Worm (Caenorhabditis elegans) whole organism, mixed stage, embryonic: ENCODE measurements around the gene C29F9.9.

Experiments
- blmp-1 ChIP-seq: fragments of 150-350 bp; optimal IDR thresholded peaks from 2 replicates; lab custom pipeline; 2014; ENCODE audit warnings: missing biosample characterization, missing genetic modification characterization
- ceh-43 ChIP-seq: fragments of 200-800 bp; sonication (Bioruptor generic); optimal IDR thresholded peaks from 2 replicates; lab custom pipeline; 2018; ENCODE audit warnings: mild to moderate bottlenecking, missing genetic modification characterization, moderate library complexity, missing compliant biosample characterization
- ces-1 ChIP-seq: fragments of 150-350 bp; optimal IDR thresholded peaks from 2 replicates; lab custom pipeline; 2014; ENCODE audit warnings: missing biosample characterization, missing genetic modification reagents, missing genetic modification characterization
- cnd-1 ChIP-seq: fragments of 200-800 bp; sonication (Bioruptor generic); optimal IDR thresholded peaks from 2 replicates; lab custom pipeline; 2018; ENCODE audit warnings: mild to moderate bottlenecking, missing genetic modification characterization, missing compliant biosample characterization
- drap-1 ChIP-seq: fragments of 200-800 bp; sonication (Bioruptor generic); optimal IDR thresholded peaks from 3 replicates; lab custom pipeline; 2018; ENCODE audit warnings: mild to moderate bottlenecking, missing genetic modification characterization, missing compliant biosample characterization
- elt-1 ChIP-seq: sonication (generic microtip); optimal IDR thresholded peaks from 2 replicates; lab custom pipeline; 2017; ENCODE audit warnings: missing genetic modification characterization, mild to moderate bottlenecking, missing compliant biosample characterization, antibody characterized with exemption, moderate library complexity, borderline replicate concordance; ENCODE audit not compliant: insufficient read depth
- elt-3 ChIP-seq: fragments of 150-350 bp; optimal IDR thresholded peaks from 2 replicates; lab custom pipeline; 2014; ENCODE audit warnings: missing biosample characterization, missing genetic modification characterization
- flh-1 ChIP-seq: fragments of 200-800 bp; sonication (Bioruptor generic); optimal IDR thresholded peaks from 2 replicates; lab custom pipeline; 2018; ENCODE audit warnings: mild to moderate bottlenecking, missing genetic modification characterization, moderate library complexity, missing compliant biosample characterization
- ham-2 ChIP-seq: fragments of 200-800 bp; sonication (Bioruptor generic); optimal IDR thresholded peaks from 2 replicates; lab custom pipeline; 2018; ENCODE audit warnings: mild to moderate bottlenecking, missing genetic modification characterization, missing compliant biosample characterization
- hlh-1 ChIP-seq: fragments of 150-350 bp; optimal IDR thresholded peaks from 2 replicates; lab custom pipeline; 2014; ENCODE audit warnings: missing biosample characterization, missing genetic modification reagents, missing genetic modification characterization
- lin-13 ChIP-seq: fragments of 150-350 bp; optimal IDR thresholded peaks from 2 replicates; lab custom pipeline; 2014; ENCODE audit warnings: missing biosample characterization, missing genetic modification characterization
- mls-2 ChIP-seq: sonication (generic microtip); optimal IDR thresholded peaks from 2 replicates; lab custom pipeline; 2016; ENCODE audit warnings: mild to moderate bottlenecking, missing genetic modification characterization, moderate library complexity, missing compliant biosample characterization
- nhr-12 ChIP-seq: fragments of 150-350 bp; optimal IDR thresholded peaks from 2 replicates; lab custom pipeline; 2014; ENCODE audit warnings: missing biosample characterization, missing genetic modification characterization
- nhr-2 ChIP-seq: fragments of 150-350 bp; optimal IDR thresholded peaks from 2 replicates; lab custom pipeline; 2014; ENCODE audit warnings: missing biosample characterization, missing genetic modification characterization
- nhr-237 ChIP-seq: fragments of 150-350 bp; optimal IDR thresholded peaks from 2 replicates; lab custom pipeline; 2014; ENCODE audit warnings: missing biosample characterization, missing genetic modification characterization
- nhr-28 ChIP-seq: fragments of 150-350 bp; optimal IDR thresholded peaks from 2 replicates; lab custom pipeline; 2014; ENCODE audit warnings: missing biosample characterization, missing genetic modification characterization
- nhr-76 ChIP-seq: sonication (generic microtip); optimal IDR thresholded peaks from 2 replicates; lab custom pipeline; 2017; ENCODE audit warnings: missing biosample characterization, missing genetic modification characterization
- pha-4 ChIP-seq: fragments of 150-350 bp; optimal IDR thresholded peaks from 2 replicates; lab custom pipeline; 2018; ENCODE audit warnings: missing biosample characterization, missing genetic modification reagents, missing genetic modification characterization
- snpc-4 ChIP-seq: fragments of 150-350 bp; optimal IDR thresholded peaks from 2 replicates; lab custom pipeline; 2014; ENCODE audit warnings: missing biosample characterization, missing genetic modification characterization
- sptf-1 ChIP-seq: sonication (generic microtip); optimal IDR thresholded peaks from 2 replicates; lab custom pipeline; 2017; ENCODE audit warnings: mild to moderate bottlenecking, missing genetic modification characterization, moderate library complexity, missing compliant biosample characterization
- tbx-8 ChIP-seq: fragments of 200-800 bp; sonication (Bioruptor generic); optimal IDR thresholded peaks from 2 replicates; lab custom pipeline; 2018; ENCODE audit warnings: mild to moderate bottlenecking, missing genetic modification characterization, moderate library complexity, missing compliant biosample characterization
- unc-120 ChIP-seq: sonication (generic microtip); optimal IDR thresholded peaks from 2 replicates; lab custom pipeline; 2017; ENCODE audit warnings: missing genetic modification characterization, missing compliant biosample characterization; ENCODE audit not compliant: poor library complexity, severe bottlenecking
- unc-39 ChIP-seq: fragments of 150-350 bp; optimal IDR thresholded peaks from 2 replicates; lab custom pipeline; 2014; ENCODE audit warnings: missing biosample characterization, missing genetic modification characterization
- unc-62 ChIP-seq: fragments of 150-350 bp; optimal IDR thresholded peaks from 2 replicates; lab custom pipeline; 2014; ENCODE audit warnings: missing biosample characterization, missing genetic modification reagents, missing genetic modification characterization
- zip-8 ChIP-seq: fragments of 150-350 bp; optimal IDR thresholded peaks from 2 replicates; lab custom pipeline; 2014; ENCODE audit warnings: missing biosample characterization, missing genetic modification characterization

Gene C29F9.9

ce11 chrIII:65626-65937 lies 33.1 kb downstream of the C29F9.9 start:
- TF ChIP-seq nhr-12 (tag; lab: Kevin White, UChicago) (no peak), elt-1 (tag; lab: Kevin White, UChicago) (no peak), lin-13 (tag; lab: Kevin White, UChicago) (no peak), mls-2 (tag; lab: Kevin White, UChicago) (no peak), unc-120 (tag; lab: Kevin White, UChicago) (peak; percentile 15), unc-62 (GFP tag; lab: Kevin White, UChicago) (peak; percentile 72), blmp-1 (no peak), unc-39 (tag; lab: Kevin White, UChicago) (no peak), sptf-1 (tag; lab: Kevin White, UChicago) (no peak), nhr-2 (tag; lab: Kevin White, UChicago) (no peak), hlh-1 (peak; percentile 15), zip-8 (tag; lab: Kevin White, UChicago) (no peak), nhr-76 (tag; lab: Kevin White, UChicago) (no peak), ceh-43 (GFP tag; lab: Kevin White, UChicago) (no peak), elt-3 (tag; lab: Kevin White, UChicago) (no peak)

ce11 chrIII:64747-65625 lies 33.7 kb downstream of the C29F9.9 start:
- TF ChIP-seq elt-1 (tag; lab: Kevin White, UChicago) (no peak), snpc-4 (tag; lab: Kevin White, UChicago) (no peak), pha-4 (tag; lab: Kevin White, UChicago) (no peak), ces-1 (GFP tag; lab: Kevin White, UChicago) (no peak), nhr-237 (tag; lab: Kevin White, UChicago) (no peak), nhr-28 (tag; lab: Kevin White, UChicago) (no peak), lin-13 (tag; lab: Kevin White, UChicago) (no peak), sptf-1 (tag; lab: Kevin White, UChicago) (no peak), unc-62 (GFP tag; lab: Kevin White, UChicago) (no peak), nhr-2 (tag; lab: Kevin White, UChicago) (no peak), hlh-1 (no peak), cnd-1 (no peak)

- no peak for TF ChIP-seq flh-1 (GFP tag; lab: Kevin White, UChicago)
- no peak for TF ChIP-seq nhr-28 (tag; lab: Kevin White, UChicago)
- TF ChIP-seq unc-39 (tag; lab: Kevin White, UChicago), result no peak
- no peak for TF ChIP-seq zip-8 (tag; lab: Kevin White, UChicago)
- no peak for TF ChIP-seq tbx-8 (GFP tag; lab: Kevin White, UChicago)
- no peak for TF ChIP-seq nhr-76 (tag; lab: Kevin White, UChicago)
- TF ChIP-seq snpc-4 (tag; lab: Kevin White, UChicago), result no peak
These were observed 35.0 kb downstream of the C29F9.9 start for ce11 chrIII:63584-64316.

ce11 chrIII:62383-62873 lies 36.3 kb downstream of the C29F9.9 start:
- no peak for TF ChIP-seq mls-2 (tag; lab: Kevin White, UChicago)
- no peak for TF ChIP-seq unc-39 (tag; lab: Kevin White, UChicago)
- TF ChIP-seq nhr-2 (tag; lab: Kevin White, UChicago), result no peak
- peak; percentile 68 for TF ChIP-seq ces-1 (GFP tag; lab: Kevin White, UChicago)
- TF ChIP-seq tbx-8 (GFP tag; lab: Kevin White, UChicago), result no peak

- TF ChIP-seq drap-1 (GFP tag; lab: Kevin White, UChicago) (no peak), pha-4 (tag; lab: Kevin White, UChicago) (no peak), lin-13 (tag; lab: Kevin White, UChicago) (no peak), ham-2 (no peak), nhr-28 (tag; lab: Kevin White, UChicago) (no peak), unc-62 (GFP tag; lab: Kevin White, UChicago) (no peak), mls-2 (tag; lab: Kevin White, UChicago) (no peak), nhr-76 (tag; lab: Kevin White, UChicago) (no peak), elt-1 (tag; lab: Kevin White, UChicago) (no peak)
- TF ChIP-seq, all 35 proteins: peak for 0
These were observed 37.7 kb downstream of the C29F9.9 start, which contains the start of gene btb-5 for ce11 chrIII:61045-61444. Gene btb-5, minus strand, starts transcription at chrIII:61145.
